Worm (Caenorhabditis elegans): ENCODE measurements around the gene C45G9.4.

- TF ChIP-seq klf-2 (GFP tag; conservative IDR thresholded peaks at IDR 0.05): no peak
- TF ChIP-seq cog-1 (tag; optimal IDR thresholded peaks at IDR 0.05): no peak
- no peak for TF ChIP-seq med-1 (GFP tag; optimal IDR thresholded peaks at IDR 0.05; ENCODE audit: insufficient read depth)
- TF ChIP-seq tab-1 (GFP tag; IDR thresholded peaks at IDR 0.05): no peak
- no peak for TF ChIP-seq flt-1 (GFP tag; IDR thresholded peaks at IDR 0.05)
- no peak for TF ChIP-seq ztf-29 (GFP tag; IDR thresholded peaks at IDR 0.05)
- no peak for TF ChIP-seq ztf-23 (GFP tag; IDR thresholded peaks at IDR 0.05)
- no peak for TF ChIP-seq ref-1 (GFP tag; conservative IDR thresholded peaks at IDR 0.05)
These were observed 50.5 kb downstream of the C45G9.4 start for ce11 chrIII:5112998-5113397.

Measured in whole organism, midembryonic.